Worm (Caenorhabditis elegans): ENCODE results near the gene fbxa-90.

fbxa-90 gene

ce11 chrV:16987035-16987434 lies 20.4 kb downstream of the fbxa-90 start, which contains the start of gene Y102A5C.40:
Y102A5C.40 (minus strand) TSS chrV:16987135.
- TF ChIP-seq F44E2.7 (GFP tag; IDR thresholded peaks at IDR 0.05) (no peak), pqm-1 (tag; optimal IDR thresholded peaks at IDR 0.05) (no peak), nhr-6 (tag; optimal IDR thresholded peaks at IDR 0.05) (no peak), lin-29 (GFP tag; IDR thresholded peaks at IDR 0.05) (no peak), zip-11 (GFP tag; IDR thresholded peaks at IDR 0.05) (no peak), mdl-1 (tag; optimal IDR thresholded peaks at IDR 0.05) (no peak), F10B5.3 (tag; optimal IDR thresholded peaks at IDR 0.05) (no peak), aly-2 (tag; optimal IDR thresholded peaks at IDR 0.05) (no peak), spr-3 (GFP tag; optimal IDR thresholded peaks at IDR 0.05) (no peak), daf-8 (GFP tag; IDR thresholded peaks at IDR 0.05) (no peak), Y5F2A.4 (GFP tag; optimal IDR thresholded peaks at IDR 0.05) (no peak), skn-1 (tag; optimal IDR thresholded peaks at IDR 0.05) (no peak), dve-1 (tag; optimal IDR thresholded peaks at IDR 0.05; ENCODE audit: insufficient read depth) (no peak)

- TF ChIP-seq egl-27 (tag; optimal IDR thresholded peaks at IDR 0.05) = no peak
- no peak for TF ChIP-seq pha-4 (GFP tag; IDR thresholded peaks at IDR 0.05)
- TF ChIP-seq pha-4 (tag; optimal IDR thresholded peaks at IDR 0.05) = no peak
- TF ChIP-seq vab-7 (GFP tag; IDR thresholded peaks at IDR 0.05) = no peak
- TF ChIP-seq unc-62 (GFP tag; optimal IDR thresholded peaks at IDR 0.05 in 1 of 2) = peak in 1 of 2 experiments; percentile 97
- no peak for TF ChIP-seq unc-62 (tag; optimal IDR thresholded peaks at IDR 0.05)
- TF ChIP-seq lim-7 (GFP tag; IDR thresholded peaks at IDR 0.05) = no peak
- no peak for TF ChIP-seq ceh-32 (tag; optimal IDR thresholded peaks at IDR 0.05; ENCODE audit: poor library complexity)
- no peak for TF ChIP-seq lin-1 (GFP tag; IDR thresholded peaks at IDR 0.05)
Measured at ce11 chrV:16987783-16988182, 21.2 kb downstream of the fbxa-90 start.

ce11 chrV:16988614-16989013 lies 22.0 kb downstream of the fbxa-90 start, which contains the start of gene Y102A5C.27:
Y102A5C.27 (minus strand) TSS chrV:16988714.
- no peak for TF ChIP-seq saeg-2 (GFP tag; IDR thresholded peaks at IDR 0.05)
- TF ChIP-seq Y75B8A.6 (GFP tag; IDR thresholded peaks at IDR 0.05) = no peak
- no peak for TF ChIP-seq ceh-44 (GFP tag; IDR thresholded peaks at IDR 0.05)
- TF ChIP-seq nhr-111 (GFP tag; optimal IDR thresholded peaks at IDR 0.05) = no peak
- no peak for TF ChIP-seq set-16 (GFP tag; IDR thresholded peaks at IDR 0.05)
- TF ChIP-seq jun-1 (tag; optimal IDR thresholded peaks at IDR 0.05) = no peak
- no peak for TF ChIP-seq Y5F2A.4 (GFP tag; optimal IDR thresholded peaks at IDR 0.05)
- no peak for TF ChIP-seq fkh-10 (GFP tag; optimal IDR thresholded peaks at IDR 0.05)
- no peak for TF ChIP-seq ztf-7 (tag; optimal IDR thresholded peaks at IDR 0.05)
- TF ChIP-seq ceh-20 (GFP tag; IDR thresholded peaks at IDR 0.05) = no peak
- TF ChIP-seq ceh-62 (tag; optimal IDR thresholded peaks at IDR 0.05) = no peak
- no peak for TF ChIP-seq lir-3 (tag; optimal IDR thresholded peaks at IDR 0.05)
- no peak for TF ChIP-seq nhr-48 (tag; optimal IDR thresholded peaks at IDR 0.05)
- TF ChIP-seq Y105C5A.15 (GFP tag; IDR thresholded peaks at IDR 0.05) = no peak
- no peak for TF ChIP-seq nhr-77 (tag; optimal IDR thresholded peaks at IDR 0.05)

DNA sequence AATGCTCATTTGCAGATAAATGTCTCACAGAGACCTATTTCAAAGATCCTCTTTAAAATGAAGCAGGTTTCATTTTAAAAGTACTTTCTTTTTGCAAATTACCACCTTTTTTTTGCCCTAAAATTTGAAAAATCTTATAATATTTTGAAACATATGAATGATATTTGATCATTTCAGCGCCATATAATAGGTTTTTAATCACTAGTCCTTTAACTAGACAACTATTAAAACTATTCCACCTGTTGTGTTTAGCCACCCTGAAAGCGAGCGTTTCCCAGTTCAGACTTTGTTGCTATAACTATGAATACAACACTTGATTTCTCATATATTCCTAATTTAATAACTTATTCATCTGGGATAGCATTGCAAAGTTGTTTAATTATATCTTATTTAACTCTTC lies 25.1 kb downstream of the fbxa-90 start, which contains the start of gene srz-95:
srz-95 (plus strand) TSS at position 301 of the 400 bp plus-strand sequence.
- TF ChIP-seq zip-2 (tag; optimal IDR thresholded peaks at IDR 0.05) = no peak
- TF ChIP-seq nhr-10 (tag; optimal IDR thresholded peaks at IDR 0.05) = no peak
- no peak for TF ChIP-seq dpl-1 (GFP tag; optimal IDR thresholded peaks at IDR 0.05)
- no peak for TF ChIP-seq lin-13 (GFP tag; optimal IDR thresholded peaks at IDR 0.05)
- no peak for TF ChIP-seq gei-8 (GFP tag; optimal IDR thresholded peaks at IDR 0.05)
- no peak for TF ChIP-seq vab-7 (GFP tag; IDR thresholded peaks at IDR 0.05)
- no peak for TF ChIP-seq dmd-6 (GFP tag; IDR thresholded peaks at IDR 0.05)
- TF ChIP-seq hmg-1.1 (GFP tag; IDR thresholded peaks at IDR 0.05) = no peak
- no peak for TF ChIP-seq T20F7.1 (GFP tag; optimal IDR thresholded peaks at IDR 0.05)
- no peak for TF ChIP-seq nhr-6 (tag; optimal IDR thresholded peaks at IDR 0.05)
- TF ChIP-seq saeg-2 (GFP tag; IDR thresholded peaks at IDR 0.05) = no peak
- no peak for TF ChIP-seq nhr-48 (tag; optimal IDR thresholded peaks at IDR 0.05)
- TF ChIP-seq snpc-1.2 (GFP tag; IDR thresholded peaks at IDR 0.05) = no peak
- TF ChIP-seq ceh-44 (GFP tag; IDR thresholded peaks at IDR 0.05) = no peak
- TF ChIP-seq egl-27 (tag; optimal IDR thresholded peaks at IDR 0.05) = no peak
- TF ChIP-seq hif-1 (tag; optimal IDR thresholded peaks at IDR 0.05) = no peak
- TF ChIP-seq madf-5 (GFP tag; IDR thresholded peaks at IDR 0.05) = no peak
- TF ChIP-seq madf-9 (GFP tag; conservative IDR thresholded peaks at IDR 0.05) = no peak
- no peak for TF ChIP-seq F10B5.3 (tag; optimal IDR thresholded peaks at IDR 0.05)
- TF ChIP-seq sdz-12 (GFP tag; optimal IDR thresholded peaks at IDR 0.05) = no peak
